Worm (Caenorhabditis elegans) whole organism, mixed stage, embryonic: Measurements from ENCODE around the gene T19D2.13.

Source experiments
- ces-1 ChIP-seq: fragments of 150-350 bp; optimal IDR thresholded peaks from 2 replicates; lab custom pipeline; 2014; ENCODE audit warnings: missing biosample characterization, missing genetic modification reagents, missing genetic modification characterization
- elt-1 ChIP-seq: sonication (generic microtip); optimal IDR thresholded peaks from 2 replicates; lab custom pipeline; 2017; ENCODE audit warnings: missing genetic modification characterization, mild to moderate bottlenecking, missing compliant biosample characterization, antibody characterized with exemption, moderate library complexity, borderline replicate concordance; ENCODE audit not compliant: insufficient read depth
- lin-13 ChIP-seq: fragments of 150-350 bp; optimal IDR thresholded peaks from 2 replicates; lab custom pipeline; 2014; ENCODE audit warnings: missing biosample characterization, missing genetic modification characterization
- mep-1 ChIP-seq: fragments of 150-350 bp; optimal IDR thresholded peaks from 2 replicates; lab custom pipeline; 2017; ENCODE audit warnings: missing biosample characterization, missing genetic modification reagents, missing genetic modification characterization, inconsistent platforms
- nhr-12 ChIP-seq: fragments of 150-350 bp; optimal IDR thresholded peaks from 2 replicates; lab custom pipeline; 2014; ENCODE audit warnings: missing biosample characterization, missing genetic modification characterization
- nhr-76 ChIP-seq: sonication (generic microtip); optimal IDR thresholded peaks from 2 replicates; lab custom pipeline; 2017; ENCODE audit warnings: missing biosample characterization, missing genetic modification characterization
- snpc-4 ChIP-seq: fragments of 150-350 bp; optimal IDR thresholded peaks from 2 replicates; lab custom pipeline; 2014; ENCODE audit warnings: missing biosample characterization, missing genetic modification characterization
- zip-8 ChIP-seq: fragments of 150-350 bp; optimal IDR thresholded peaks from 2 replicates; lab custom pipeline; 2014; ENCODE audit warnings: missing biosample characterization, missing genetic modification characterization

DNA sequence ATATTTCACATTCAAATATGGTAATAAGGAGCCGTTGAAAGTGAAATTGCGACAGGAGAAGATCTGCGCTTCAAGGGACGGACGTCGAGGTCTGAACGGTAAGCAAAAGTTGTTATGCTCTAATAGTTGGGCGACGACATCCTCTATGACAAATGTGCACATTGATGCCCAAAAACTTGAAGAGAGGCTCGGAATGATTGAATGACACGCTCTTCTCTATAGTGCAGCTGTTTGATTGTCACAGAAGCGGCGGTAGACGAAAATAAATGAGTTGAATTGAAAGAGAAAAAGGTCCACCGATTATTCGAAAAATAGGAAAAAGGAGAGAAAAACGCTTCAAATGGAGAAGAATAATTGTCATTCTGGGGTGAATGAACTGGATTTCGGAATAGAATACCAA is 17.1 kb upstream of the T19D2.13 start:
- TF ChIP-seq elt-1 (tag; lab: Kevin White, UChicago) = no peak
- TF ChIP-seq snpc-4 (tag; lab: Kevin White, UChicago) = no peak
- no peak for TF ChIP-seq ces-1
- TF ChIP-seq lin-13 = no peak
- no peak for TF ChIP-seq mep-1 (tag; lab: Kevin White, UChicago)
- TF ChIP-seq nhr-12 (tag; lab: Kevin White, UChicago) = no peak
- TF ChIP-seq nhr-76 = no peak
- TF ChIP-seq zip-8 (tag; lab: Kevin White, UChicago) = no peak
